Fruit fly (Drosophila melanogaster) Kc167 (cell line): ENCODE data around the gene CG18581.

Source experiments
- Myc ChIP-seq: fragments of >200 bp; optimal IDR thresholded peaks from 2 replicates; lab custom pipeline; 2017; ENCODE audit warnings: missing external identifiers
- h ChIP-seq: fragments of >200 bp; optimal IDR thresholded peaks from 3 replicates; lab custom pipeline; 2018; ENCODE audit warnings: missing external identifiers
- insv ChIP-seq: fragments of >200 bp; optimal IDR thresholded peaks from 3 replicates; lab custom pipeline; 2018; ENCODE audit warnings: missing external identifiers
- ttk ChIP-seq: sonication (Bioruptor generic); optimal IDR thresholded peaks from 2 replicates; lab custom pipeline; 2017; ENCODE audit warnings: missing external identifiers

dm6 chr3L:15010601-15011000 lies 39.4 kb downstream of the CG18581 start:
- TF ChIP-seq h (lab: Kevin White, UChicago) (no peak), Myc (lab: Kevin White, UChicago) (no peak), ttk (no peak), insv (no peak)
